Worm (Caenorhabditis elegans) whole organism, L3 larva: ENCODE data around the gene idpc-4.

Experiments used
- R02D3.7 ChIP-seq: fragments of 150-350 bp; optimal IDR thresholded peaks from 2 replicates; lab custom pipeline; 2014; ENCODE audit warnings: missing biosample characterization, missing genetic modification characterization
- ZK546.5 ChIP-seq: sonication (generic microtip); optimal IDR thresholded peaks from 2 replicates; lab custom pipeline; 2017; ENCODE audit warnings: missing biosample characterization, missing genetic modification characterization
- aly-2 ChIP-seq: fragments of 150-350 bp; optimal IDR thresholded peaks from 2 replicates; lab custom pipeline; 2014; ENCODE audit warnings: missing biosample characterization, missing genetic modification characterization
- ama-1 ChIP-seq: fragments of 150-350 bp; optimal IDR thresholded peaks from 2 replicates; lab custom pipeline; 2018
- egl-27 ChIP-seq: sonication (generic microtip); optimal IDR thresholded peaks from 4 replicates; lab custom pipeline; 2017; ENCODE audit warnings: missing biosample characterization, missing genetic modification reagents, missing genetic modification characterization
- egl-5 ChIP-seq: fragments of 150-350 bp; optimal IDR thresholded peaks from 2 replicates; lab custom pipeline; 2017; ENCODE audit warnings: missing biosample characterization, missing genetic modification reagents, missing genetic modification characterization, inconsistent platforms
- elt-1 ChIP-seq: fragments of 150-350 bp; optimal IDR thresholded peaks from 2 replicates; lab custom pipeline; 2014; ENCODE audit warnings: missing biosample characterization, missing genetic modification characterization
- elt-2 ChIP-seq: sonication (generic microtip); optimal IDR thresholded peaks from 2 replicates; lab custom pipeline; 2016; ENCODE audit warnings: missing genetic modification reagents, mild to moderate bottlenecking, missing genetic modification characterization, missing compliant biosample characterization
- elt-3 ChIP-seq, 3 experiments: fragments of 150-350 bp in 1 of 3; sonication (generic microtip) in 2 of 3; optimal IDR thresholded peaks; 2 replicates in 2 of 3; 4 replicates in 1 of 3; lab custom pipeline; 2014 to 2017; ENCODE audit warnings: missing biosample characterization in 3 of 3, missing genetic modification characterization in 3 of 3
- eor-1 ChIP-seq, 2 experiments: fragments of 150-350 bp; optimal IDR thresholded peaks; 2 replicates each; lab custom pipeline; 2014 to 2018; ENCODE audit warnings: missing biosample characterization in 2 of 2, missing genetic modification characterization in 2 of 2
- fkh-10 ChIP-seq: sonication (generic microtip); optimal IDR thresholded peaks from 2 replicates; lab custom pipeline; 2017; ENCODE audit warnings: missing biosample characterization, missing genetic modification reagents, missing genetic modification characterization
- fkh-2 ChIP-seq: fragments of 150-350 bp; optimal IDR thresholded peaks from 2 replicates; lab custom pipeline; 2014; ENCODE audit warnings: missing biosample characterization, missing genetic modification reagents, missing genetic modification characterization
- hmg-11 ChIP-seq: sonication (generic microtip); optimal IDR thresholded peaks from 2 replicates; lab custom pipeline; 2016; ENCODE audit warnings: missing genetic modification characterization, missing compliant biosample characterization
- jun-1 ChIP-seq: fragments of 150-350 bp; optimal IDR thresholded peaks from 2 replicates; lab custom pipeline; 2014; ENCODE audit warnings: missing biosample characterization, missing genetic modification reagents, missing genetic modification characterization
- lin-15B ChIP-seq: fragments of 150-350 bp; optimal IDR thresholded peaks from 2 replicates; lab custom pipeline; 2014; ENCODE audit warnings: missing biosample characterization, missing genetic modification characterization
- lin-39 ChIP-seq: fragments of 150-350 bp; optimal IDR thresholded peaks from 2 replicates; lab custom pipeline; 2018; ENCODE audit warnings: missing biosample characterization, missing genetic modification reagents, missing genetic modification characterization
- lsy-12 ChIP-seq: sonication (generic microtip); optimal IDR thresholded peaks from 2 replicates; lab custom pipeline; 2016; ENCODE audit warnings: mild to moderate bottlenecking, missing genetic modification characterization, missing compliant biosample characterization
- mdl-1 ChIP-seq: fragments of 150-350 bp; optimal IDR thresholded peaks from 2 replicates; lab custom pipeline; 2014; ENCODE audit warnings: missing biosample characterization, missing genetic modification characterization
- mml-1 ChIP-seq: fragments of 150-350 bp; sonication (generic microtip); optimal IDR thresholded peaks from 3 replicates; lab custom pipeline; 2014; ENCODE audit warnings: missing biosample characterization, missing genetic modification characterization
- nfya-1 ChIP-seq: sonication (generic microtip); optimal IDR thresholded peaks from 2 replicates; lab custom pipeline; 2017; ENCODE audit warnings: missing genetic modification characterization, mild to moderate bottlenecking, missing compliant biosample characterization, antibody characterized with exemption, moderate library complexity; ENCODE audit not compliant: insufficient read depth
- nhr-12 ChIP-seq: fragments of 150-350 bp; optimal IDR thresholded peaks from 2 replicates; lab custom pipeline; 2014; ENCODE audit warnings: missing biosample characterization, missing genetic modification characterization
- nhr-23 ChIP-seq: fragments of 150-350 bp; optimal IDR thresholded peaks from 2 replicates; lab custom pipeline; 2014; ENCODE audit warnings: missing biosample characterization, missing genetic modification reagents, missing genetic modification characterization
- nhr-237 ChIP-seq: fragments of 150-350 bp; optimal IDR thresholded peaks from 2 replicates; lab custom pipeline; 2014; ENCODE audit warnings: missing biosample characterization, missing genetic modification characterization
- nhr-28 ChIP-seq: fragments of 150-350 bp; optimal IDR thresholded peaks from 2 replicates; lab custom pipeline; 2014; ENCODE audit warnings: missing biosample characterization, missing genetic modification characterization
- nhr-43 ChIP-seq: sonication (generic microtip); optimal IDR thresholded peaks from 2 replicates; lab custom pipeline; 2016; ENCODE audit warnings: mild to moderate bottlenecking, missing genetic modification characterization, missing compliant biosample characterization; ENCODE audit not compliant: poor library complexity, severe bottlenecking
- nhr-67 ChIP-seq: fragments of 150-350 bp; optimal IDR thresholded peaks from 2 replicates; lab custom pipeline; 2014; ENCODE audit warnings: missing biosample characterization, missing genetic modification characterization
- nhr-77 ChIP-seq: fragments of 150-350 bp; optimal IDR thresholded peaks from 2 replicates; lab custom pipeline; 2014; ENCODE audit warnings: missing biosample characterization, missing genetic modification characterization
- pha-4 ChIP-seq: fragments of 150-350 bp; optimal IDR thresholded peaks from 2 replicates; lab custom pipeline; 2014; ENCODE audit warnings: missing biosample characterization, missing genetic modification reagents, missing genetic modification characterization
- sea-2 ChIP-seq: fragments of 150-350 bp; sonication (generic microtip); optimal IDR thresholded peaks from 4 replicates; lab custom pipeline; 2014; ENCODE audit warnings: missing biosample characterization, missing genetic modification reagents, missing genetic modification characterization
- snpc-4 ChIP-seq: fragments of 150-350 bp; optimal IDR thresholded peaks from 2 replicates; lab custom pipeline; 2014; ENCODE audit warnings: missing biosample characterization, missing genetic modification characterization
- tbx-2 ChIP-seq: sonication (generic microtip); optimal IDR thresholded peaks from 2 replicates; lab custom pipeline; 2016; ENCODE audit warnings: mild to moderate bottlenecking, missing genetic modification characterization, missing compliant biosample characterization
- unc-39 ChIP-seq: sonication (generic microtip); optimal IDR thresholded peaks from 4 replicates; lab custom pipeline; 2017; ENCODE audit warnings: missing biosample characterization, missing genetic modification characterization
- unc-62 ChIP-seq: fragments of 150-350 bp; sonication (generic microtip); optimal IDR thresholded peaks from 4 replicates; lab custom pipeline; 2014; ENCODE audit warnings: missing biosample characterization, missing genetic modification reagents, missing genetic modification characterization
- zag-1 ChIP-seq: fragments of 150-350 bp; optimal IDR thresholded peaks from 2 replicates; lab custom pipeline; 2014; ENCODE audit warnings: missing biosample characterization, missing genetic modification characterization
- ztf-11 ChIP-seq: fragments of 150-350 bp; optimal IDR thresholded peaks from 2 replicates; lab custom pipeline; 2014; ENCODE audit warnings: missing biosample characterization, missing genetic modification characterization
- ztf-4 ChIP-seq: fragments of 150-350 bp; optimal IDR thresholded peaks from 2 replicates; lab custom pipeline; 2014; ENCODE audit warnings: missing biosample characterization, missing genetic modification characterization

idpc-4 gene

DNA sequence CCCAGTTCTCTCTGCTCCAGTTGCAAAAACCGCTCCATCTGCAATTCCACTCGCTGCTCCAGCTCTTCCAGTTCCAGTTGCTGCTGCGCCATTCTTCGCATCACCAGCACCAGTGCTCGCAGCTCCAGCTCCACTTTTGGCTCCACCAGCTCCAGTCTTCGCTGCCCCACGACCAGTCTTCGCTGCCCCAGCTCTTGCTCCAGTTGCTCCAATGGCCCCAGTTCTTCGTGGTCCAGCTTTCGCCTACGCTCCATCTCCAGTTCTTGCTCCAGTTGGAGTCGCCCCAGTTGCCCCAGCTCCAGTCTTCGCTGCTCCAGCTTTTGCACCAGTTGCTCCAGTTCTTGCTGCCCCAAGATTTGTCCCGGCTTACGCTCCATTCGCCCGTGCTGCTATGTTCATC, 4.8 kb upstream of the idpc-4 start:
- no peak for TF ChIP-seq lin-15B (tag; lab: Kevin White, UChicago)
- TF ChIP-seq aly-2 (tag; lab: Kevin White, UChicago), result no peak
- TF ChIP-seq nhr-77 (tag; lab: Kevin White, UChicago), result no peak
- no peak for TF ChIP-seq ztf-11
- TF ChIP-seq nhr-67 (tag; lab: Kevin White, UChicago), result no peak
- TF ChIP-seq nhr-12 (tag; lab: Kevin White, UChicago), result no peak
- no peak for TF ChIP-seq ama-1
- TF ChIP-seq hmg-11, result no peak
- TF ChIP-seq zag-1 (tag; lab: Kevin White, UChicago), result no peak
- no peak for TF ChIP-seq egl-5 (tag; lab: Kevin White, UChicago)
- no peak for TF ChIP-seq elt-1
- no peak for TF ChIP-seq fkh-2 (tag; lab: Kevin White, UChicago)
- no peak for TF ChIP-seq lin-39 (tag; lab: Kevin White, UChicago)
- no peak for TF ChIP-seq nhr-28 (tag; lab: Kevin White, UChicago)
- TF ChIP-seq nfya-1, result no peak
- no peak for TF ChIP-seq egl-27 (tag; lab: Kevin White, UChicago)
- TF ChIP-seq ztf-4, result no peak

DNA sequence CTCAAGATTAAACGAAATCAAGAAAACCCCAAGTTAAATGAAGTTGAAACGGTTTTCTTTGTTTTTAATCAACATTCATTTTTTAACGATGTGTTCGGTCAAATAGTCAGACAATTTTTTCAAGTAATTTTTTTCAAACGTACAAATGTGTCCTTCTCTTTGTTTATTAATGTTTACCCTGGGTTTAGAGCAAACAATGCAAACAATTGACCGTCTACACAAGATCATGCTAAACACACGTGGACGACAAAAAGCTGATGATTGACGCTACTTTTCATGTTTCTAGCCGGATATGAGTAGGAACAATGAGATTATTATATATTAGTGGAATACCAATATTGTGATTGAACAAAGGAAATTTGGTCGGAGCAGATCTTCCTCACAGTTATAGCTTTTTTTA, 3.8 kb upstream of the idpc-4 start:
- no peak for TF ChIP-seq nhr-28 (tag; lab: Kevin White, UChicago)
- TF ChIP-seq pha-4 (tag; lab: Kevin White, UChicago), result peak; percentile 51
- TF ChIP-seq snpc-4, result no peak

DNA sequence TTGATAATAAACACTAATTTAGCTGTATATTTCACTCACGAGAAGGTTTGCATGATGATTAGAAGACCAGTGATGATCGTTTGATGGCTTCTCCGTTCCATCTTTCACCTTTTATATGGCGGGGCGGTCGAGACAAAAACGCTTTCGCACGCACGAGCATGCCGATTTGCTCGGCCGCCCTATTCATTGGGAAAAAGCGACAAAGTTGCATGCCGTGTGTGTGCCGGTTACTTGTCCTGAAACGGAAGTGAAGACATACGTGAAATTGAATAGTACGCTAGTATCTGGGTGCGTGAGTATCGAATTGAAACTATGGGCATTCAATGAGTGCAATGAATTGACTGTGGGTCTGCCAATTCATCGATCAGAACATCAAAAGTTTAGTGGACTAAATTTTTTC, 2.4 kb upstream of the idpc-4 start, which contains the start of gene idpc-5:
idpc-5 (minus strand) TSS at position 101 of the 400 bp plus-strand sequence.
- TF ChIP-seq eor-1 (tag; optimal IDR thresholded peaks at IDR 0.05; lab: Kevin White, UChicago) (no peak), ZK546.5 (no peak), unc-39 (tag; lab: Kevin White, UChicago) (no peak), nhr-23 (no peak), fkh-10 (GFP tag; lab: Kevin White, UChicago) (no peak), R02D3.7 (no peak), unc-62 (GFP tag; lab: Kevin White, UChicago) (no peak), elt-2 (tag; lab: Kevin White, UChicago) (no peak), jun-1 (tag; lab: Kevin White, UChicago) (no peak), elt-1 (no peak), ztf-4 (no peak), lsy-12 (tag; lab: Kevin White, UChicago) (no peak), nhr-12 (tag; lab: Kevin White, UChicago) (no peak), mdl-1 (tag; lab: Kevin White, UChicago) (no peak), sea-2 (no peak), nfya-1 (no peak), nhr-28 (tag; lab: Kevin White, UChicago) (no peak), snpc-4 (no peak), lin-15B (tag; lab: Kevin White, UChicago) (no peak), fkh-2 (tag; lab: Kevin White, UChicago) (no peak)

DNA sequence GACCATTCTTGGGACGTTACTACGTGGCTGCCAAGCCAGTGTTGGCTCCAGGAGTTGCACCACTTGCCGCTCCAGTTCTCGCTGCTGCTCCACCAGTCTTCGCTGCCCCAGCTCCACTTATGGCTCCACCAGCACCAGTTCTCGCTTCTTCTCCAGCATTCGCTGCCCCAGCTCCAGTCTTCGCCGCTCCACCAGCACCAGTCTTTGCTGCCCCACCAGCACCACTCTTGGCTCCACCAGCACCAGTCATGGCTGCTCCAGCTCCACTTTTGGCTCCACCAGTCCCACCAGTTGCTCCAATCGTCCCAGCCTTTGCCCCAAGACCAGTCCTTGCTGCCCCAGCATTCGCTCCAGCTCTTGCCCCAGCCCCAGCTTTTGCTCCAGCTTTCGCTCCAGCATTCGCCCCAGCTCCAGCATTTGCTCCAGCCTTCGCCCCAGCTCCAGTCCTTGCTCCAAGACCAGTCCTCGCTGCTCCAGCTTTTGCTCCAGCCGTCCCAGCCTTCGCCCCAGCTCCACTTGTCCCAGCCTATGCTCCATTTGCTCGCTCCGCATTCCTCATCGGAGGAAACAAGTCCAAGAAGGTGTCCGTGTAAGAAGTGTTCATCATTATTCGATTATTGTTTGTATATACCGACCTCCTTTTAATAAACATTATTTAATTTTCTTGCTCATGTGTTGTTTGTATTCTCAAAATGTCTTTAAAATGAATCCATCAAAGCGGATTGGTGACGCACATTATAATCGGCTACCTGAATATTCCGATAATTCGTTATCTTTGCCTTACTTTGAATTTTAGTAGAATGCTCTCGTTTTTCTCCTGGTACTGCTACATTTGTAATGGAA, 603 bp downstream of the idpc-4 start, which contains the start of gene T06E4.7:
T06E4.7 (plus strand) TSS at position 793 of the 843 bp plus-strand sequence.
- no peak for TF ChIP-seq tbx-2 (tag; lab: Kevin White, UChicago)
- no peak for TF ChIP-seq lsy-12 (tag; lab: Kevin White, UChicago)
- no peak for TF ChIP-seq mml-1
- no peak for TF ChIP-seq elt-1
- no peak for TF ChIP-seq nhr-237 (tag; lab: Kevin White, UChicago)
- no peak for TF ChIP-seq ZK546.5
- TF ChIP-seq fkh-10 (GFP tag; lab: Kevin White, UChicago), result no peak
- TF ChIP-seq elt-3 (tag; optimal IDR thresholded peaks at IDR 0.05; lab: Kevin White, UChicago), result no peak
- TF ChIP-seq nhr-43 (tag; lab: Kevin White, UChicago), result no peak
- no peak for TF ChIP-seq lin-15B (tag; lab: Kevin White, UChicago)
- TF ChIP-seq sea-2, result no peak
- no peak for TF ChIP-seq R02D3.7
- no peak for TF ChIP-seq hmg-11
- TF ChIP-seq nhr-23, result no peak
- TF ChIP-seq unc-62 (GFP tag; lab: Kevin White, UChicago), result no peak
